Fruit fly (Drosophila melanogaster) whole organism, adult: Measurements from ENCODE around the gene CG13471.

Source experiments
- CG14711 ChIP-seq: fragments of 200-800 bp; sonication (Bioruptor generic); optimal IDR thresholded peaks from 2 replicates; lab custom pipeline; 2018; ENCODE audit warnings: missing biosample characterization, mild to moderate bottlenecking, missing genetic modification characterization, moderate library complexity
- CG1620 ChIP-seq: fragments of 200-800 bp; sonication (Bioruptor generic); optimal IDR thresholded peaks from 2 replicates; lab custom pipeline; 2016; ENCODE audit warnings: missing biosample characterization, missing genetic modification characterization
- CG7101 ChIP-seq: fragments of 200-800 bp; sonication (Bioruptor generic); optimal IDR thresholded peaks from 2 replicates; lab custom pipeline; 2018; ENCODE audit warnings: missing biosample characterization, mild to moderate bottlenecking, missing genetic modification characterization, moderate library complexity
- Mnt ChIP-seq: fragments of 200-800 bp; sonication (Bioruptor generic); optimal IDR thresholded peaks from 2 replicates; lab custom pipeline; 2016; ENCODE audit warnings: missing biosample characterization, mild to moderate bottlenecking, missing genetic modification characterization
- bab1 ChIP-seq: fragments of 200-800 bp; sonication (Bioruptor generic); optimal IDR thresholded peaks from 3 replicates; lab custom pipeline; 2019; ENCODE audit warnings: missing biosample characterization, mild to moderate bottlenecking, missing genetic modification characterization, moderate library complexity
- cic ChIP-seq: fragments of 200-800 bp; sonication (Bioruptor generic); optimal IDR thresholded peaks from 2 replicates; lab custom pipeline; 2017; ENCODE audit warnings: missing biosample characterization, mild to moderate bottlenecking, missing genetic modification characterization, moderate library complexity
- kay ChIP-seq: fragments of 200-800 bp; sonication (Bioruptor generic); peaks from one replicate; lab custom pipeline; 2016; ENCODE audit warnings: missing biosample characterization, missing genetic modification characterization, borderline replicate concordance
- ovo ChIP-seq: fragments of 200-800 bp; sonication (Bioruptor generic); optimal IDR thresholded peaks from 2 replicates; lab custom pipeline; 2016; ENCODE audit warnings: missing biosample characterization, missing genetic modification characterization
- pad ChIP-seq: fragments of 200-800 bp; sonication (Bioruptor generic); optimal IDR thresholded peaks from 3 replicates; lab custom pipeline; 2017; ENCODE audit warnings: missing biosample characterization, missing genetic modification characterization, mild to moderate bottlenecking, moderate library complexity, missing genetic modification reagents
- tj ChIP-seq: fragments of 200-800 bp; sonication (Bioruptor generic); optimal IDR thresholded peaks from 3 replicates; lab custom pipeline; 2017; ENCODE audit warnings: missing biosample characterization, mild to moderate bottlenecking, missing genetic modification characterization, moderate library complexity
- toe ChIP-seq: fragments of 200-800 bp; sonication (Bioruptor generic); optimal IDR thresholded peaks from 2 replicates; lab custom pipeline; 2016; ENCODE audit warnings: missing biosample characterization, missing genetic modification characterization

- TF ChIP-seq CG7101 (tag; lab: Kevin White, UChicago): no peak
- no peak for TF ChIP-seq kay (GFP tag; lab: Kevin White, UChicago)
- peak; percentile 94 for TF ChIP-seq pad
- peak; percentile 54 for TF ChIP-seq tj (GFP tag; lab: Kevin White, UChicago)
- peak; percentile 32 for TF ChIP-seq ovo (GFP tag; lab: Kevin White, UChicago)
- no peak for TF ChIP-seq bab1
- TF ChIP-seq CG1620 (GFP tag; lab: Kevin White, UChicago): no peak
- peak; percentile 2 for TF ChIP-seq cic (GFP tag; lab: Kevin White, UChicago)
- TF ChIP-seq toe (GFP tag; lab: Kevin White, UChicago): no peak
- peak; percentile 82 for TF ChIP-seq Mnt (GFP tag; lab: Kevin White, UChicago)
- TF ChIP-seq CG14711 (tag; lab: Kevin White, UChicago): no peak
Observed at dm6 chr3L:14755046-14755643, 21.8 kb upstream of the CG13471 start.
